Fruit fly (Drosophila melanogaster) whole organism, embryonic: ENCODE results near the gene CG14695.

ENCODE experiments used
- Antp ChIP-seq: fragments of 200-800 bp; sonication (Bioruptor generic); optimal IDR thresholded peaks from 3 replicates; lab custom pipeline; 2016; ENCODE audit warnings: missing biosample characterization, missing genetic modification characterization
- Atf-2 ChIP-seq: fragments of 200-800 bp; sonication (Bioruptor generic); optimal IDR thresholded peaks from 2 replicates; lab custom pipeline; 2016; ENCODE audit warnings: missing biosample characterization, missing genetic modification characterization
- B-H2 ChIP-seq: fragments of 200-800 bp; sonication (Bioruptor generic); optimal IDR thresholded peaks from 2 replicates; lab custom pipeline; 2018; ENCODE audit warnings: missing biosample characterization, mild to moderate bottlenecking, missing genetic modification characterization
- CG10565 ChIP-seq: fragments of 200-800 bp; sonication (Bioruptor generic); optimal IDR thresholded peaks from 3 replicates; lab custom pipeline; 2016; ENCODE audit warnings: missing biosample characterization, mild to moderate bottlenecking, missing genetic modification characterization
- CG10979 ChIP-seq: fragments of 200-800 bp; sonication (Bioruptor generic); optimal IDR thresholded peaks from 2 replicates; lab custom pipeline; 2018; ENCODE audit warnings: missing biosample characterization, mild to moderate bottlenecking, missing genetic modification characterization, moderate library complexity
- CG12071 ChIP-seq: fragments of 200-800 bp; sonication (Bioruptor generic); optimal IDR thresholded peaks from 3 replicates; lab custom pipeline; 2018; ENCODE audit warnings: missing biosample characterization, mild to moderate bottlenecking, missing genetic modification characterization
- CG12299 ChIP-seq: fragments of 200-800 bp; sonication (Bioruptor generic); optimal IDR thresholded peaks from 2 replicates; lab custom pipeline; 2018; ENCODE audit warnings: missing biosample characterization, mild to moderate bottlenecking, missing genetic modification characterization
- CG16815 ChIP-seq: fragments of 200-800 bp; sonication (Bioruptor generic); optimal IDR thresholded peaks from 3 replicates; lab custom pipeline; 2017; ENCODE audit warnings: missing biosample characterization, mild to moderate bottlenecking, missing genetic modification characterization
- CG3407 ChIP-seq: fragments of 200-800 bp; sonication (Bioruptor generic); optimal IDR thresholded peaks from 2 replicates; lab custom pipeline; 2018; ENCODE audit warnings: missing biosample characterization, mild to moderate bottlenecking, missing genetic modification characterization
- CG8478 ChIP-seq: fragments of >200 bp; optimal IDR thresholded peaks from 2 replicates; lab custom pipeline; 2018
- CG8765 ChIP-seq: fragments of 200-800 bp; sonication (Bioruptor generic); IDR thresholded peaks from 2 replicates; pipeline ENCODE4 v1.3.6; 2022; ENCODE audit warnings: missing biosample characterization, missing genetic modification characterization
- D ChIP-seq, 2 experiments: fragments of 200-800 bp in 1 of 2; fragments of >200 bp in 1 of 2; sonication (Bioruptor generic) in 1 of 2; optimal IDR thresholded peaks; 2 replicates in 1 of 2; 3 replicates in 1 of 2; lab custom pipeline; 2017; ENCODE audit warnings: mild to moderate bottlenecking in 1 of 2, missing biosample characterization in 1 of 2, missing genetic modification characterization in 1 of 2, missing genetic modification reagents in 1 of 2
- E2f1 ChIP-seq: fragments of 200-800 bp; sonication (Bioruptor generic); IDR thresholded peaks from 2 replicates; pipeline ENCODE4 v1.3.6; 2022; ENCODE audit warnings: missing biosample characterization, missing genetic modification characterization
- ERR ChIP-seq: fragments of 200-800 bp; sonication (Bioruptor generic); optimal IDR thresholded peaks from 2 replicates; lab custom pipeline; 2016; ENCODE audit warnings: missing biosample characterization, missing genetic modification characterization
- HLHmδ ChIP-seq: fragments of 200-800 bp; sonication (Bioruptor generic); optimal IDR thresholded peaks from 2 replicates; lab custom pipeline; 2018; ENCODE audit warnings: missing biosample characterization, mild to moderate bottlenecking, missing genetic modification characterization, moderate library complexity
- Hr51 ChIP-seq, 2 experiments: fragments of 200-800 bp; sonication (Bioruptor generic); optimal IDR thresholded peaks; 2 replicates in 1 of 2; 3 replicates in 1 of 2; lab custom pipeline; 2016 to 2018; ENCODE audit warnings: missing biosample characterization in 2 of 2, missing genetic modification characterization in 2 of 2, mild to moderate bottlenecking in 1 of 2, moderate library complexity in 1 of 2
- Max ChIP-seq: fragments of 200-800 bp; sonication (Bioruptor generic); optimal IDR thresholded peaks from 2 replicates; lab custom pipeline; 2016; ENCODE audit warnings: missing biosample characterization, mild to moderate bottlenecking, missing genetic modification characterization
- NK7.1 ChIP-seq: fragments of 200-800 bp; sonication (Bioruptor generic); optimal IDR thresholded peaks from 3 replicates; lab custom pipeline; 2016; ENCODE audit warnings: missing biosample characterization, missing genetic modification characterization
- Optix ChIP-seq: fragments of 200-800 bp; sonication (Bioruptor generic); IDR thresholded peaks from 3 replicates; pipeline ENCODE4 v1.3.6; 2022; ENCODE audit warnings: missing biosample characterization, missing genetic modification characterization
- Pdp1 ChIP-seq, 2 experiments: fragments of 200-800 bp; sonication (Bioruptor generic); optimal IDR thresholded peaks; 3 replicates each; lab custom pipeline; 2016; ENCODE audit warnings: missing biosample characterization in 2 of 2, missing genetic modification characterization in 2 of 2, mild to moderate bottlenecking in 1 of 2, moderate library complexity in 1 of 2
- TFAM ChIP-seq: fragments of 200-800 bp; sonication (Bioruptor generic); optimal IDR thresholded peaks from 2 replicates; lab custom pipeline; 2017; ENCODE audit warnings: missing biosample characterization, missing genetic modification characterization, inconsistent platforms
- Tbp ChIP-seq: fragments of >200 bp; optimal IDR thresholded peaks from 2 replicates; lab custom pipeline; 2018; ENCODE audit warnings: missing biosample characterization, missing genetic modification characterization
- Trl ChIP-seq, 3 experiments: fragments of >200 bp in 2 of 3; fragments of 200-800 bp in 1 of 3; sonication (Bioruptor generic) in 1 of 3; optimal IDR thresholded peaks; 2 replicates in 1 of 3; 3 replicates in 2 of 3; lab custom pipeline; 2016 to 2017; ENCODE audit warnings: missing biosample characterization in 1 of 3, missing genetic modification characterization in 1 of 3
- cad ChIP-seq: fragments of >200 bp; optimal IDR thresholded peaks from 2 replicates; lab custom pipeline; 2017; ENCODE audit warnings: missing biosample characterization, missing genetic modification characterization
- caup ChIP-seq: fragments of 200-800 bp; sonication (Bioruptor generic); optimal IDR thresholded peaks from 3 replicates; lab custom pipeline; 2017; ENCODE audit warnings: missing biosample characterization, mild to moderate bottlenecking, missing genetic modification characterization, moderate library complexity; ENCODE audit not compliant: severe bottlenecking
- crc ChIP-seq: fragments of 200-800 bp; sonication (Bioruptor generic); optimal IDR thresholded peaks from 2 replicates; lab custom pipeline; 2016; ENCODE audit warnings: missing biosample characterization, missing genetic modification characterization
- dm ChIP-seq: fragments of 200-800 bp; sonication (Bioruptor generic); optimal IDR thresholded peaks from 3 replicates; lab custom pipeline; 2016; ENCODE audit warnings: missing biosample characterization, missing genetic modification characterization
- dmrt99B ChIP-seq: fragments of 200-800 bp; sonication (Bioruptor generic); optimal IDR thresholded peaks from 2 replicates; lab custom pipeline; 2018; ENCODE audit warnings: missing biosample characterization, mild to moderate bottlenecking, missing genetic modification characterization, moderate library complexity
- dysf ChIP-seq: fragments of 200-800 bp; sonication (Bioruptor generic); IDR thresholded peaks from 3 replicates; pipeline ENCODE4 v1.3.6; 2022; ENCODE audit warnings: missing biosample characterization, missing genetic modification characterization
- ewg ChIP-seq: fragments of 200-800 bp; sonication (Bioruptor generic); optimal IDR thresholded peaks from 3 replicates; lab custom pipeline; 2017; ENCODE audit warnings: mild to moderate bottlenecking, missing biosample characterization, missing genetic modification reagents, missing genetic modification characterization
- exex ChIP-seq: fragments of 200-800 bp; sonication (Bioruptor generic); optimal IDR thresholded peaks from 4 replicates; lab custom pipeline; 2018; ENCODE audit warnings: missing biosample characterization, mild to moderate bottlenecking, missing genetic modification characterization, moderate library complexity
- kay ChIP-seq: fragments of 200-800 bp; sonication (Bioruptor generic); optimal IDR thresholded peaks from 2 replicates; lab custom pipeline; 2016; ENCODE audit warnings: missing biosample characterization, missing genetic modification characterization
- lab ChIP-seq: fragments of 200-800 bp; sonication (Bioruptor generic); optimal IDR thresholded peaks from 3 replicates; lab custom pipeline; 2017; ENCODE audit warnings: missing biosample characterization, missing genetic modification characterization, mild to moderate bottlenecking, moderate library complexity, missing genetic modification reagents
- lmd ChIP-seq: fragments of 200-800 bp; sonication (Bioruptor generic); IDR thresholded peaks from 2 replicates; pipeline ENCODE4 v1.3.6; 2022; ENCODE audit warnings: missing biosample characterization, missing genetic modification characterization
- mirr ChIP-seq: fragments of 200-800 bp; sonication (Bioruptor generic); optimal IDR thresholded peaks from 3 replicates; lab custom pipeline; 2018; ENCODE audit warnings: missing biosample characterization, mild to moderate bottlenecking, missing genetic modification characterization
- odd ChIP-seq: fragments of 200-800 bp; sonication (Bioruptor generic); optimal IDR thresholded peaks from 2 replicates; lab custom pipeline; 2017; ENCODE audit warnings: missing biosample characterization, mild to moderate bottlenecking, missing genetic modification characterization
- pho ChIP-seq: fragments of 200-800 bp; sonication (Bioruptor generic); optimal IDR thresholded peaks from 2 replicates; lab custom pipeline; 2016; ENCODE audit warnings: missing biosample characterization, missing genetic modification characterization
- rib ChIP-seq: fragments of 200-800 bp; sonication (Bioruptor generic); IDR thresholded peaks from 2 replicates; pipeline ENCODE4 v1.3.6; 2022; ENCODE audit warnings: missing biosample characterization, missing genetic modification characterization
- sd ChIP-seq: fragments of 200-800 bp; sonication (Bioruptor generic); optimal IDR thresholded peaks from 3 replicates; lab custom pipeline; 2018; ENCODE audit warnings: missing biosample characterization, mild to moderate bottlenecking, missing genetic modification characterization, moderate library complexity
- sens ChIP-seq: fragments of 200-800 bp; sonication (Bioruptor generic); peaks from one replicate; lab custom pipeline; 2016; ENCODE audit warnings: missing biosample characterization, missing genetic modification characterization
- sisA ChIP-seq: fragments of 200-800 bp; sonication (Bioruptor generic); IDR thresholded peaks from 2 replicates; pipeline ENCODE4 v1.3.6; 2022; ENCODE audit warnings: missing biosample characterization, missing genetic modification characterization
- sna ChIP-seq: fragments of 200-800 bp; sonication (Bioruptor generic); IDR thresholded peaks from 2 replicates; pipeline ENCODE4 v1.3.6; 2022; ENCODE audit warnings: missing biosample characterization, missing genetic modification characterization; ENCODE audit not compliant: partially characterized antibody
- sug ChIP-seq: fragments of 200-800 bp; optimal IDR thresholded peaks from 2 replicates; lab custom pipeline; 2019; ENCODE audit warnings: missing biosample characterization, mild to moderate bottlenecking, missing genetic modification characterization, moderate library complexity

CG14695 gene

dm6 chr3R:10888633-10889519 is 9.8 kb upstream of the CG14695 start (continued):
- TF ChIP-seq odd (GFP tag; lab: Kevin White, UChicago) (no peak), Hr51 (GFP tag; optimal IDR thresholded peaks at IDR 0.05; lab: Kevin White, UChicago) (peak in 1 of 2 experiments; percentile 9), ewg (GFP tag; lab: Kevin White, UChicago) (no peak), sens (GFP tag; lab: Kevin White, UChicago) (peak; percentile 80), sna (GFP tag; lab: Robert Waterston, UW) (no peak; the same call in 1 of the 2 replicates), D (optimal IDR thresholded peaks at IDR 0.05; lab: Kevin White, UChicago) (no peak), D (GFP tag; optimal IDR thresholded peaks at IDR 0.05; lab: Kevin White, UChicago) (no peak), Max (GFP tag; lab: Kevin White, UChicago) (no peak), sug (tag; lab: Kevin White, UChicago) (peak; percentile 51)

dm6 chr3R:10888300-10888632 is 9.1 kb upstream of the CG14695 start:
- TF ChIP-seq Atf-2 (GFP tag; lab: Kevin White, UChicago) (no peak), kay (peak; percentile 21), lab (GFP tag; lab: Kevin White, UChicago) (no peak), dmrt99B (tag; lab: Kevin White, UChicago) (no peak), Tbp (GFP tag; lab: Kevin White, UChicago) (no peak), exex (peak; percentile 79), Trl (optimal IDR thresholded peaks at IDR 0.05; lab: Kevin White, UChicago) (peak in 1 of 2 experiments; percentile 2), Trl (GFP tag; optimal IDR thresholded peaks at IDR 0.05; lab: Kevin White, UChicago) (no peak), sd (tag; lab: Kevin White, UChicago) (peak; percentile 6), B-H2 (GFP tag; lab: Kevin White, UChicago) (peak; percentile 33), mirr (GFP tag; lab: Kevin White, UChicago) (no peak), caup (GFP tag; lab: Kevin White, UChicago) (no peak), ERR (peak; percentile 67)

- TF ChIP-seq HLHmδ (GFP tag; lab: Kevin White, UChicago) = no peak
- peak; percentile 93 for TF ChIP-seq dysf
- TF ChIP-seq CG12299 (tag; lab: Kevin White, UChicago) = peak; percentile 82
- TF ChIP-seq CG12071 (GFP tag; lab: Kevin White, UChicago) = peak; percentile 66
- peak; percentile 89 for TF ChIP-seq CG10979 (tag; lab: Kevin White, UChicago)
- TF ChIP-seq TFAM = peak; percentile 29
- TF ChIP-seq Pdp1 (GFP tag; optimal IDR thresholded peaks at IDR 0.05; lab: Kevin White, UChicago) = peak; percentile 87 to 89
- peak; percentile 85 for TF ChIP-seq CG16815
- TF ChIP-seq CG8478 = no peak
- TF ChIP-seq cad (GFP tag; lab: Kevin White, UChicago) = no peak
- peak; percentile 60 for TF ChIP-seq dm
- peak; percentile 58; the same call in 1 of the 3 replicates for TF ChIP-seq Optix (GFP tag; lab: Robert Waterston, UW)
- peak; percentile 52; the same call in 1 of the 2 replicates for TF ChIP-seq CG8765 (GFP tag; lab: Robert Waterston, UW)
- TF ChIP-seq crc = peak; percentile 87
- peak; percentile 54 for TF ChIP-seq CG10565
- no peak; the same call in none of the 2 replicates for TF ChIP-seq E2f1
- TF ChIP-seq rib (GFP tag; lab: Robert Waterston, UW) = peak; percentile 81
- peak; percentile 76 for TF ChIP-seq sisA (GFP tag; lab: Robert Waterston, UW)
- peak; percentile 74 for TF ChIP-seq Antp
- peak; percentile 79 for TF ChIP-seq CG3407
- peak; percentile 78 for TF ChIP-seq ERR
- peak; percentile 95 for TF ChIP-seq pho
- TF ChIP-seq NK7.1 = peak; percentile 74
- TF ChIP-seq lmd (GFP tag; lab: Robert Waterston, UW) = peak; percentile 91
These were observed 7.6 kb upstream of the CG14695 start for dm6 chr3R:10886462-10887315.
